Worm (Caenorhabditis elegans) whole organism, L2 larva: ENCODE results near the gene decr-1.2.

Source experiments
- C34F6.9 ChIP-seq: fragments of 150-350 bp; optimal IDR thresholded peaks from 2 replicates; lab custom pipeline; 2014; ENCODE audit warnings: missing biosample characterization, missing genetic modification characterization
- F13H6.1 ChIP-seq: sonication (generic microtip); optimal IDR thresholded peaks from 2 replicates; lab custom pipeline; 2016; ENCODE audit warnings: missing genetic modification characterization, missing compliant biosample characterization
- R02D3.7 ChIP-seq: fragments of 150-350 bp; optimal IDR thresholded peaks from 2 replicates; lab custom pipeline; 2014; ENCODE audit warnings: missing biosample characterization, missing genetic modification characterization
- ZK546.5 ChIP-seq: sonication (generic microtip); optimal IDR thresholded peaks from 2 replicates; lab custom pipeline; 2017; ENCODE audit warnings: missing biosample characterization, missing genetic modification characterization
- dmd-4 ChIP-seq: sonication (generic microtip); optimal IDR thresholded peaks from 2 replicates; lab custom pipeline; 2017; ENCODE audit warnings: missing biosample characterization, missing genetic modification characterization
- fos-1 ChIP-seq: fragments of 150-350 bp; optimal IDR thresholded peaks from 2 replicates; lab custom pipeline; 2014; ENCODE audit warnings: missing biosample characterization, missing genetic modification characterization
- lin-39 ChIP-seq: fragments of 150-350 bp; optimal IDR thresholded peaks from 2 replicates; lab custom pipeline; 2014; ENCODE audit warnings: missing biosample characterization, missing genetic modification reagents, missing genetic modification characterization
- lsy-2 ChIP-seq, 2 experiments: fragments of 150-350 bp in 1 of 2; sonication (generic microtip) in 1 of 2; optimal IDR thresholded peaks; 2 replicates each; lab custom pipeline; 2014 to 2017; ENCODE audit warnings: missing biosample characterization in 2 of 2, missing genetic modification characterization in 2 of 2
- mab-5 ChIP-seq: fragments of 150-350 bp; optimal IDR thresholded peaks from 2 replicates; lab custom pipeline; 2014; ENCODE audit warnings: missing biosample characterization, missing genetic modification characterization
- unc-62 ChIP-seq: fragments of 150-350 bp; optimal IDR thresholded peaks from 2 replicates; lab custom pipeline; 2014; ENCODE audit warnings: missing biosample characterization, missing genetic modification reagents, missing genetic modification characterization
- zag-1 ChIP-seq: fragments of 150-350 bp; optimal IDR thresholded peaks from 2 replicates; lab custom pipeline; 2014; ENCODE audit warnings: missing biosample characterization, missing genetic modification characterization

ce11 chrII:8496184-8496583 lies 49.2 kb upstream of the decr-1.2 start:
- TF ChIP-seq C34F6.9 (tag; lab: Kevin White, UChicago) (no peak), lin-39 (no peak), ZK546.5 (no peak), fos-1 (tag; lab: Kevin White, UChicago) (no peak), R02D3.7 (no peak), unc-62 (GFP tag; lab: Kevin White, UChicago) (no peak), zag-1 (tag; lab: Kevin White, UChicago) (no peak), mab-5 (tag; lab: Kevin White, UChicago) (no peak), lsy-2 (tag; optimal IDR thresholded peaks at IDR 0.05; lab: Kevin White, UChicago) (peak in 1 of 2 experiments; percentile 0), dmd-4 (tag; lab: Kevin White, UChicago) (no peak), F13H6.1 (tag; lab: Kevin White, UChicago) (no peak)
